Fruit fly (Drosophila melanogaster) whole organism, embryonic: ENCODE results near the gene Ciz1.

Experiments used
- CG16779 ChIP-seq: fragments of 200-800 bp; sonication (Bioruptor generic); IDR thresholded peaks from 2 replicates; pipeline ENCODE4 v1.3.6; 2022; ENCODE audit warnings: missing biosample characterization, missing genetic modification characterization
- CG3726 ChIP-seq: fragments of 200-800 bp; sonication (Bioruptor generic); IDR thresholded peaks from 3 replicates; pipeline ENCODE4, ENCODE4 v1.3.6; 2022; ENCODE audit warnings: missing biosample characterization, missing genetic modification characterization
- CG5245 ChIP-seq: fragments of 200-800 bp; sonication (Bioruptor generic); optimal IDR thresholded peaks from 3 replicates; lab custom pipeline; 2016; ENCODE audit warnings: missing biosample characterization, missing genetic modification characterization
- CG9215 ChIP-seq: fragments of 200-800 bp; sonication (Bioruptor generic); IDR thresholded peaks from 2 replicates; pipeline ENCODE4 v1.3.6; 2022; ENCODE audit warnings: missing biosample characterization, missing genetic modification characterization
- Doc3 ChIP-seq: fragments of 200-800 bp; sonication (Bioruptor generic); IDR thresholded peaks from 3 replicates; pipeline ENCODE4 v1.3.6; 2022; ENCODE audit warnings: missing biosample characterization, missing genetic modification characterization; ENCODE audit not compliant: partially characterized antibody
- MTF-1 ChIP-seq: fragments of 200-800 bp; sonication (Bioruptor generic); optimal IDR thresholded peaks from 2 replicates; lab custom pipeline; 2018; ENCODE audit warnings: missing biosample characterization, mild to moderate bottlenecking, missing genetic modification characterization, borderline replicate concordance
- NC2β ChIP-seq: fragments of 200-800 bp; sonication (Bioruptor generic); optimal IDR thresholded peaks from 2 replicates; lab custom pipeline; 2016; ENCODE audit warnings: missing biosample characterization, missing genetic modification characterization
- cato ChIP-seq: fragments of 200-800 bp; sonication (Bioruptor generic); optimal IDR thresholded peaks from 2 replicates; lab custom pipeline; 2016; ENCODE audit warnings: missing biosample characterization, missing genetic modification characterization, borderline replicate concordance
- h ChIP-seq: fragments of >200 bp; optimal IDR thresholded peaks from 2 replicates; lab custom pipeline; 2017
- mam ChIP-seq: fragments of 200-800 bp; sonication (Bioruptor generic); optimal IDR thresholded peaks from 3 replicates; lab custom pipeline; 2016; ENCODE audit warnings: missing biosample characterization, missing genetic modification characterization
- tx ChIP-seq: fragments of 200-800 bp; sonication (Bioruptor generic); optimal IDR thresholded peaks from 2 replicates; lab custom pipeline; 2016; ENCODE audit warnings: missing biosample characterization, missing genetic modification characterization
- zfh1 ChIP-seq: fragments of 200-800 bp; sonication (Bioruptor generic); IDR thresholded peaks from 3 replicates; pipeline ENCODE4 v1.3.6; 2022; ENCODE audit warnings: missing biosample characterization, missing genetic modification characterization

DNA sequence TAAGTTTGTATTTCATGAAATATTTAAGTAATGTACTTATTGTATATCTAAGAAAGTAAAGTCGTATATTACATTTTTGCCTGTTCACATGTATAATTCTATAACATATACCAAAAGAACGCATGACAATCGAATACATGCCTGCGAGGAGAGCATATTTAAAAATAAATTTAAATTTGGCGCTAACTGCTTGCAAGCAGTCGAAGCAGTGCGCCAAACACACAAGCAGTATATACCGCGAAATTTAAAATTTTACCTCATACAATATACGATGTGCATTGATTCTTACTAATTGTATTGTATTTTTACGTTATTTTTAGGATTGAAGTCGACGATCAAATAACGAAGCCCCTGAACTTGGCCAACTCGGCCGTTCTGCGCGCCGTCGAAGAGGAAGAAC, 40.2 kb upstream of the Ciz1 start:
- TF ChIP-seq CG5245 (GFP tag; lab: Kevin White, UChicago) (no peak), CG16779 (GFP tag; lab: Robert Waterston, UW) (no peak), cato (GFP tag; lab: Kevin White, UChicago) (no peak), h (no peak), NC2β (no peak), CG9215 (GFP tag; lab: Robert Waterston, UW) (no peak), zfh1 (GFP tag; lab: Robert Waterston, UW) (no peak), MTF-1 (GFP tag; lab: Kevin White, UChicago) (no peak), tx (GFP tag; lab: Kevin White, UChicago) (no peak), Doc3 (GFP tag; lab: Robert Waterston, UW) (no peak), CG3726 (GFP tag; lab: Robert Waterston, UW) (no peak), mam (GFP tag; lab: Kevin White, UChicago) (no peak)
